Worm (Caenorhabditis elegans) whole organism, mixed stage, embryonic: ENCODE data around the gene nep-3.

Experiments
- M03D4.4 ChIP-seq: sonication (generic microtip); optimal IDR thresholded peaks from 2 replicates; lab custom pipeline; 2017; ENCODE audit warnings: mild to moderate bottlenecking, missing genetic modification characterization, missing compliant biosample characterization
- bed-3 ChIP-seq: fragments of 200-800 bp; sonication (Bioruptor generic); optimal IDR thresholded peaks from 3 replicates; lab custom pipeline; 2018; ENCODE audit warnings: mild to moderate bottlenecking, missing genetic modification characterization, moderate library complexity, missing compliant biosample characterization
- blmp-1 ChIP-seq: fragments of 150-350 bp; optimal IDR thresholded peaks from 2 replicates; lab custom pipeline; 2014; ENCODE audit warnings: missing biosample characterization, missing genetic modification characterization
- ceh-39 ChIP-seq: fragments of 150-350 bp; optimal IDR thresholded peaks from 2 replicates; lab custom pipeline; 2014; ENCODE audit warnings: missing biosample characterization, missing genetic modification characterization
- ceh-43 ChIP-seq: fragments of 200-800 bp; sonication (Bioruptor generic); optimal IDR thresholded peaks from 2 replicates; lab custom pipeline; 2018; ENCODE audit warnings: mild to moderate bottlenecking, missing genetic modification characterization, moderate library complexity, missing compliant biosample characterization
- ceh-83 ChIP-seq: fragments of 200-800 bp; sonication (Bioruptor generic); optimal IDR thresholded peaks from 2 replicates; lab custom pipeline; 2018; ENCODE audit warnings: mild to moderate bottlenecking, missing genetic modification characterization, missing compliant biosample characterization
- ces-1 ChIP-seq: fragments of 150-350 bp; optimal IDR thresholded peaks from 2 replicates; lab custom pipeline; 2014; ENCODE audit warnings: missing biosample characterization, missing genetic modification reagents, missing genetic modification characterization
- cnd-1 ChIP-seq: fragments of 200-800 bp; sonication (Bioruptor generic); optimal IDR thresholded peaks from 2 replicates; lab custom pipeline; 2018; ENCODE audit warnings: mild to moderate bottlenecking, missing genetic modification characterization, missing compliant biosample characterization
- drap-1 ChIP-seq: fragments of 200-800 bp; sonication (Bioruptor generic); optimal IDR thresholded peaks from 3 replicates; lab custom pipeline; 2018; ENCODE audit warnings: mild to moderate bottlenecking, missing genetic modification characterization, missing compliant biosample characterization
- elt-1 ChIP-seq: sonication (generic microtip); optimal IDR thresholded peaks from 2 replicates; lab custom pipeline; 2017; ENCODE audit warnings: missing genetic modification characterization, mild to moderate bottlenecking, missing compliant biosample characterization, antibody characterized with exemption, moderate library complexity, borderline replicate concordance; ENCODE audit not compliant: insufficient read depth
- elt-3 ChIP-seq: fragments of 150-350 bp; optimal IDR thresholded peaks from 2 replicates; lab custom pipeline; 2014; ENCODE audit warnings: missing biosample characterization, missing genetic modification characterization
- flh-1 ChIP-seq: fragments of 200-800 bp; sonication (Bioruptor generic); optimal IDR thresholded peaks from 2 replicates; lab custom pipeline; 2018; ENCODE audit warnings: mild to moderate bottlenecking, missing genetic modification characterization, moderate library complexity, missing compliant biosample characterization
- ham-2 ChIP-seq: fragments of 200-800 bp; sonication (Bioruptor generic); optimal IDR thresholded peaks from 2 replicates; lab custom pipeline; 2018; ENCODE audit warnings: mild to moderate bottlenecking, missing genetic modification characterization, missing compliant biosample characterization
- lin-13 ChIP-seq: fragments of 150-350 bp; optimal IDR thresholded peaks from 2 replicates; lab custom pipeline; 2014; ENCODE audit warnings: missing biosample characterization, missing genetic modification characterization
- lin-32 ChIP-seq: fragments of 200-800 bp; sonication (Bioruptor generic); optimal IDR thresholded peaks from 2 replicates; lab custom pipeline; 2018; ENCODE audit warnings: mild to moderate bottlenecking, missing genetic modification characterization, missing compliant biosample characterization
- lsy-2 ChIP-seq: fragments of 150-350 bp; optimal IDR thresholded peaks from 2 replicates; lab custom pipeline; 2014; ENCODE audit warnings: missing biosample characterization, missing genetic modification characterization
- mab-5 ChIP-seq: fragments of 150-350 bp; optimal IDR thresholded peaks from 2 replicates; lab custom pipeline; 2014; ENCODE audit warnings: missing biosample characterization, missing genetic modification characterization
- mep-1 ChIP-seq: fragments of 150-350 bp; optimal IDR thresholded peaks from 2 replicates; lab custom pipeline; 2017; ENCODE audit warnings: missing biosample characterization, missing genetic modification reagents, missing genetic modification characterization, inconsistent platforms
- mls-2 ChIP-seq: sonication (generic microtip); optimal IDR thresholded peaks from 2 replicates; lab custom pipeline; 2016; ENCODE audit warnings: mild to moderate bottlenecking, missing genetic modification characterization, moderate library complexity, missing compliant biosample characterization
- nhr-12 ChIP-seq: fragments of 150-350 bp; optimal IDR thresholded peaks from 2 replicates; lab custom pipeline; 2014; ENCODE audit warnings: missing biosample characterization, missing genetic modification characterization
- nhr-2 ChIP-seq: fragments of 150-350 bp; optimal IDR thresholded peaks from 2 replicates; lab custom pipeline; 2014; ENCODE audit warnings: missing biosample characterization, missing genetic modification characterization
- nhr-237 ChIP-seq: fragments of 150-350 bp; optimal IDR thresholded peaks from 2 replicates; lab custom pipeline; 2014; ENCODE audit warnings: missing biosample characterization, missing genetic modification characterization
- nhr-28 ChIP-seq: fragments of 150-350 bp; optimal IDR thresholded peaks from 2 replicates; lab custom pipeline; 2014; ENCODE audit warnings: missing biosample characterization, missing genetic modification characterization
- nhr-76 ChIP-seq: sonication (generic microtip); optimal IDR thresholded peaks from 2 replicates; lab custom pipeline; 2017; ENCODE audit warnings: missing biosample characterization, missing genetic modification characterization
- pha-4 ChIP-seq: fragments of 150-350 bp; optimal IDR thresholded peaks from 2 replicates; lab custom pipeline; 2018; ENCODE audit warnings: missing biosample characterization, missing genetic modification reagents, missing genetic modification characterization
- sem-2 ChIP-seq: fragments of 200-800 bp; sonication (Bioruptor generic); optimal IDR thresholded peaks from 2 replicates; lab custom pipeline; 2018; ENCODE audit warnings: mild to moderate bottlenecking, missing genetic modification characterization, missing compliant biosample characterization
- snpc-4 ChIP-seq: fragments of 150-350 bp; optimal IDR thresholded peaks from 2 replicates; lab custom pipeline; 2014; ENCODE audit warnings: missing biosample characterization, missing genetic modification characterization
- sptf-1 ChIP-seq: sonication (generic microtip); optimal IDR thresholded peaks from 2 replicates; lab custom pipeline; 2017; ENCODE audit warnings: mild to moderate bottlenecking, missing genetic modification characterization, moderate library complexity, missing compliant biosample characterization
- tbx-8 ChIP-seq: fragments of 200-800 bp; sonication (Bioruptor generic); optimal IDR thresholded peaks from 2 replicates; lab custom pipeline; 2018; ENCODE audit warnings: mild to moderate bottlenecking, missing genetic modification characterization, moderate library complexity, missing compliant biosample characterization
- unc-120 ChIP-seq: sonication (generic microtip); optimal IDR thresholded peaks from 2 replicates; lab custom pipeline; 2017; ENCODE audit warnings: missing genetic modification characterization, missing compliant biosample characterization; ENCODE audit not compliant: poor library complexity, severe bottlenecking
- unc-39 ChIP-seq: fragments of 150-350 bp; optimal IDR thresholded peaks from 2 replicates; lab custom pipeline; 2014; ENCODE audit warnings: missing biosample characterization, missing genetic modification characterization
- unc-62 ChIP-seq: fragments of 150-350 bp; optimal IDR thresholded peaks from 2 replicates; lab custom pipeline; 2014; ENCODE audit warnings: missing biosample characterization, missing genetic modification reagents, missing genetic modification characterization
- zip-8 ChIP-seq: fragments of 150-350 bp; optimal IDR thresholded peaks from 2 replicates; lab custom pipeline; 2014; ENCODE audit warnings: missing biosample characterization, missing genetic modification characterization
- ztf-11 ChIP-seq: fragments of 150-350 bp; optimal IDR thresholded peaks from 2 replicates; lab custom pipeline; 2014; ENCODE audit warnings: missing biosample characterization, missing genetic modification characterization

Gene nep-3

ce11 chrII:3906615-3907190 is 29.7 kb upstream of the nep-3 start, which contains the start of the genes F53C3.11 and fbxb-103:
Gene F53C3.11, minus strand, starts transcription at chrII:3906715.
Gene fbxb-103, plus strand, starts transcription at chrII:3907140.
- TF ChIP-seq pha-4 (tag; lab: Kevin White, UChicago) (no peak), ceh-39 (no peak), nhr-12 (tag; lab: Kevin White, UChicago) (no peak), elt-1 (tag; lab: Kevin White, UChicago) (no peak), elt-3 (tag; lab: Kevin White, UChicago) (no peak)
- TF ChIP-seq, all 35 proteins: peak for 0

- no peak for TF ChIP-seq snpc-4 (tag; lab: Kevin White, UChicago)
- no peak for TF ChIP-seq drap-1 (GFP tag; lab: Kevin White, UChicago)
- no peak for TF ChIP-seq nhr-28 (tag; lab: Kevin White, UChicago)
- no peak for TF ChIP-seq lsy-2 (tag; lab: Kevin White, UChicago)
- no peak for TF ChIP-seq nhr-76 (tag; lab: Kevin White, UChicago)
- no peak for TF ChIP-seq elt-3 (tag; lab: Kevin White, UChicago)
- no peak for TF ChIP-seq elt-1 (tag; lab: Kevin White, UChicago)
- no peak for TF ChIP-seq cnd-1
- TF ChIP-seq zip-8, result no peak
- no peak for TF ChIP-seq lin-32 (GFP tag; lab: Kevin White, UChicago)
- TF ChIP-seq pha-4 (tag; lab: Kevin White, UChicago), result no peak
Observed at ce11 chrII:3902798-3903197, 25.8 kb upstream of the nep-3 start, which contains the start of gene F53C3.3. Gene F53C3.3, plus strand, starts transcription at chrII:3902856.

DNA sequence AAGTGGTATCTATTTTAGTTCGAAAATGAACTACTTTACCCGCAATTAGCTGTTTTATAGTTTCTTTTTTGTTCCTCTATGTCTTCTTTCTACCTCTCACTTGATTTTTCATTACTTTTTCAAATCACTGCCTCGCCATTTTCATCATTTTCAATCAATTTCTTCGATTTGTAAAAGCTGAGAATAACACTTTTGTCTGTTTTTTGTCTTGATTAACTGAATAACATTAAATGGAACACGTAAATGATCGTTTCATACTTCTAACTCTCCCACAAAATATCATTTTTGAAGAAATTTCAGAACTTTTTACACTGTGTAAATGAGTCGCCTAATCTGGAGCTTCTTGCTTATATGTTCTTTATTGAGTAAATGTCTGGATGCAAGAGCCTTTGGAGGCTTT is 24.1 kb upstream of the nep-3 start, which contains the start of gene F53C3.4:
TSS of gene F53C3.4 (plus strand) at position 301 of the 400 bp plus-strand sequence.
- no peak for TF ChIP-seq mep-1
- no peak for TF ChIP-seq unc-62
- TF ChIP-seq lsy-2 (tag; lab: Kevin White, UChicago), result no peak
- no peak for TF ChIP-seq mab-5 (tag; lab: Kevin White, UChicago)
- TF ChIP-seq nhr-12 (tag; lab: Kevin White, UChicago), result no peak
- no peak for TF ChIP-seq M03D4.4 (tag; lab: Kevin White, UChicago)
- no peak for TF ChIP-seq lin-32 (GFP tag; lab: Kevin White, UChicago)
- no peak for TF ChIP-seq cnd-1
- no peak for TF ChIP-seq ceh-43 (GFP tag; lab: Kevin White, UChicago)
- no peak for TF ChIP-seq unc-120 (tag; lab: Kevin White, UChicago)
- no peak for TF ChIP-seq bed-3
- no peak for TF ChIP-seq drap-1 (GFP tag; lab: Kevin White, UChicago)
- no peak for TF ChIP-seq ces-1 (GFP tag; lab: Kevin White, UChicago)

DNA sequence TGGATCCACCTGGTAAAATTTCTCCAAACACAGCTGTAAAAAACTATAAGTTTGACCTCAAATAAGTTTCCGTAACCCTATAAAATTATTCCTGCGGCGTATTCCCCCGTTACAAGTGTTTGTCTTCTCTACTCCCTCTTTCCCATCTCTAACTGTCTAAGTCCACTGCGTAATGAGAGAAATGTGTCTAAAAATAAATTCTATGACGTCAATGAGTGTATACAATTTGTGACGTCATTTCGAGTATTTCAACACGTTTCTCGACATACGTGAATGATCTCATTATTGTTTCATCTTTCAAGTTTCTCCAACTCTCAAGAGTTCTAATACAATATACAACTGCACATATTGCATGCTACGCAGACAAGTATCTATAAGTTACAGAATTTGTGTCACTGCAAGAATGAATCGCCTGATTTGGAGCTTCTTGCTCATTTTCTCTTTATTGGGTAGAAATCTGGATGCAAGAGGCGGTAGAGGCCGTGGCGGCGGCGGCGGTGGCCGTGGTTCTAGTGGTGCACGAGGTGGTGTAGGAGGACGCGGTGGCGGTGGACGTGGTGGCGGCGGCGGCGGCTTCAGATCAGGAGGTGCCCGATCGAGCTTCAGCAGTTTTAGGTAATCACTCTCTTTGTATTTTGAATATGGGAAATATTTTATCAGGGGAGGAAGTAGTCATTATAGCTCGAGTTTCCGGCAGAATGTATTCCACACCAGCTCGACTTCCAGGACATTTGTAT is 20.9 kb upstream of the nep-3 start, which contains the start of gene F53C3.6:
TSS of gene F53C3.6 (plus strand) at position 385 of the 737 bp plus-strand sequence.
- peak; percentile 81 for TF ChIP-seq unc-62
- TF ChIP-seq drap-1 (GFP tag; lab: Kevin White, UChicago), result no peak
- TF ChIP-seq flh-1 (GFP tag; lab: Kevin White, UChicago), result no peak
- TF ChIP-seq nhr-2, result peak; percentile 29
- no peak for TF ChIP-seq snpc-4 (tag; lab: Kevin White, UChicago)
- peak; percentile 94 for TF ChIP-seq ces-1 (GFP tag; lab: Kevin White, UChicago)
- TF ChIP-seq nhr-237 (tag; lab: Kevin White, UChicago), result peak; percentile 23
- peak; percentile 64 for TF ChIP-seq zip-8
- TF ChIP-seq mep-1, result no peak
- no peak for TF ChIP-seq ztf-11 (tag; lab: Kevin White, UChicago)
- TF ChIP-seq lsy-2 (tag; lab: Kevin White, UChicago), result no peak
- TF ChIP-seq lin-32 (GFP tag; lab: Kevin White, UChicago), result no peak
- TF ChIP-seq ceh-83 (GFP tag; lab: Kevin White, UChicago), result peak; percentile 48
- TF ChIP-seq pha-4 (tag; lab: Kevin White, UChicago), result no peak
- TF ChIP-seq mab-5 (tag; lab: Kevin White, UChicago), result no peak
- no peak for TF ChIP-seq sem-2 (GFP tag; lab: Kevin White, UChicago)
- no peak for TF ChIP-seq elt-1 (tag; lab: Kevin White, UChicago)
- TF ChIP-seq lin-13 (tag; lab: Kevin White, UChicago), result no peak
- TF ChIP-seq nhr-12 (tag; lab: Kevin White, UChicago), result no peak
- TF ChIP-seq mls-2, result no peak
- TF ChIP-seq bed-3, result no peak
- TF ChIP-seq ceh-39, result no peak
- no peak for TF ChIP-seq tbx-8
- TF ChIP-seq ham-2 (GFP tag; lab: Kevin White, UChicago), result no peak
- no peak for TF ChIP-seq nhr-76 (tag; lab: Kevin White, UChicago)
- TF ChIP-seq M03D4.4 (tag; lab: Kevin White, UChicago), result no peak
- TF ChIP-seq sptf-1 (tag; lab: Kevin White, UChicago), result no peak
- TF ChIP-seq nhr-28 (tag; lab: Kevin White, UChicago), result no peak
- no peak for TF ChIP-seq unc-39
- no peak for TF ChIP-seq blmp-1 (tag; lab: Kevin White, UChicago)
